Worm (Caenorhabditis elegans) whole organism, L4 larva: ENCODE measurements around the gene ZK666.1.

Experiments used
- aly-2 ChIP-seq: sonication (generic microtip); optimal IDR thresholded peaks from 2 replicates; lab custom pipeline; 2018; ENCODE audit warnings: missing biosample characterization, missing genetic modification characterization
- attf-4 ChIP-seq: sonication (generic microtip); optimal IDR thresholded peaks from 3 replicates; lab custom pipeline; 2017; ENCODE audit warnings: missing biosample characterization, missing genetic modification characterization
- dmd-9 ChIP-seq: fragments of 200-800 bp; sonication (Bioruptor generic); IDR thresholded peaks from 2 replicates; pipeline ENCODE4 v1.3.6; 2022; ENCODE audit warnings: missing genetic modification reagents, missing genetic modification characterization, missing compliant biosample characterization
- dpl-1 ChIP-seq: fragments of 150-350 bp; optimal IDR thresholded peaks from 2 replicates; lab custom pipeline; 2014; ENCODE audit warnings: missing biosample characterization, missing genetic modification reagents, missing genetic modification characterization
- lin-29 ChIP-seq: fragments of 200-800 bp; sonication (Bioruptor generic); IDR thresholded peaks from 2 replicates; pipeline ENCODE4 v1.3.6; 2022; ENCODE audit warnings: missing genetic modification reagents, missing genetic modification characterization, missing compliant biosample characterization
- lin-39 ChIP-seq: fragments of 150-350 bp; optimal IDR thresholded peaks from 2 replicates; lab custom pipeline; 2014; ENCODE audit warnings: missing biosample characterization, missing genetic modification reagents, missing genetic modification characterization
- nhr-10 ChIP-seq: fragments of 150-350 bp; optimal IDR thresholded peaks from 2 replicates; lab custom pipeline; 2014; ENCODE audit warnings: missing biosample characterization, missing genetic modification characterization
- nhr-11 ChIP-seq: fragments of 150-350 bp; optimal IDR thresholded peaks from 2 replicates; lab custom pipeline; 2014; ENCODE audit warnings: missing biosample characterization, missing genetic modification characterization
- nhr-41 ChIP-seq: fragments of 200-800 bp; sonication (Bioruptor generic); IDR thresholded peaks from 2 replicates; pipeline ENCODE4 v1.3.6; 2022; ENCODE audit warnings: missing genetic modification reagents, missing genetic modification characterization, missing compliant biosample characterization
- nhr-76 ChIP-seq: fragments of 150-350 bp; optimal IDR thresholded peaks from 2 replicates; lab custom pipeline; 2014; ENCODE audit warnings: missing biosample characterization, missing genetic modification characterization
- pqm-1 ChIP-seq: sonication (generic microtip); optimal IDR thresholded peaks from 2 replicates; lab custom pipeline; 2017; ENCODE audit warnings: missing biosample characterization, missing genetic modification characterization
- rbr-2 ChIP-seq: sonication (generic microtip); optimal IDR thresholded peaks from 2 replicates; lab custom pipeline; 2016; ENCODE audit warnings: missing genotype, missing genetic modification characterization, missing compliant biosample characterization
- unc-62 ChIP-seq, 3 experiments: fragments of 150-350 bp in 1 of 3; sonication (generic microtip); optimal IDR thresholded peaks in 2 of 3; peaks in 1 of 3; 1 replicate in 1 of 3; 2 replicates in 2 of 3; lab custom pipeline; 2014 to 2017; ENCODE audit warnings: missing biosample characterization in 3 of 3, missing genetic modification characterization in 3 of 3, missing genetic modification reagents in 3 of 3, missing genotype in 1 of 3
- ztf-11 ChIP-seq: fragments of 150-350 bp; optimal IDR thresholded peaks from 2 replicates; lab custom pipeline; 2014; ENCODE audit warnings: missing biosample characterization, missing genetic modification characterization

ce11 chrII:10494467-10494866 is 23.3 kb upstream of the ZK666.1 start, which contains the start of gene ZK666.14:
- TF ChIP-seq lin-29 (GFP tag; lab: Robert Waterston, UW) = no peak
- no peak for TF ChIP-seq ztf-11 (tag; lab: Kevin White, UChicago)
- no peak for TF ChIP-seq attf-4 (tag; lab: Kevin White, UChicago)
- TF ChIP-seq nhr-76 (tag; lab: Kevin White, UChicago) = no peak
- no peak for TF ChIP-seq rbr-2 (tag; lab: Kevin White, UChicago)
- no peak for TF ChIP-seq nhr-11 (tag; lab: Kevin White, UChicago)
- no peak for TF ChIP-seq pqm-1 (tag; lab: Kevin White, UChicago)
- TF ChIP-seq dmd-9 (GFP tag; lab: Robert Waterston, UW) = no peak
- no peak for TF ChIP-seq nhr-41 (GFP tag; lab: Robert Waterston, UW)
- TF ChIP-seq dpl-1 = no peak
- TF ChIP-seq lin-39 (tag; lab: Kevin White, UChicago) = no peak
- no peak for TF ChIP-seq nhr-10 (tag; lab: Kevin White, UChicago)
- TF ChIP-seq unc-62 (GFP tag; optimal IDR thresholded peaks at IDR 0.05 in 1 of 2; lab: Kevin White, UChicago) = no peak
- no peak for TF ChIP-seq unc-62 (tag; optimal IDR thresholded peaks at IDR 0.05; lab: Kevin White, UChicago)
- no peak for TF ChIP-seq aly-2 (tag; lab: Kevin White, UChicago)
